Worm (Caenorhabditis elegans) whole organism, L3 larva: ENCODE results near the gene vab-1.

Experiments used
- ama-1 ChIP-seq: fragments of 150-350 bp; optimal IDR thresholded peaks from 2 replicates; lab custom pipeline; 2018
- elt-3 ChIP-seq, 3 experiments: fragments of 150-350 bp in 1 of 3; sonication (generic microtip) in 2 of 3; optimal IDR thresholded peaks; 2 replicates in 2 of 3; 4 replicates in 1 of 3; lab custom pipeline; 2014 to 2017; ENCODE audit warnings: missing biosample characterization in 3 of 3, missing genetic modification characterization in 3 of 3
- fos-1 ChIP-seq: fragments of 150-350 bp; optimal IDR thresholded peaks from 2 replicates; lab custom pipeline; 2014; ENCODE audit warnings: missing biosample characterization, missing genetic modification characterization
- nhr-67 ChIP-seq: fragments of 150-350 bp; optimal IDR thresholded peaks from 2 replicates; lab custom pipeline; 2014; ENCODE audit warnings: missing biosample characterization, missing genetic modification characterization
- nhr-77 ChIP-seq: fragments of 150-350 bp; optimal IDR thresholded peaks from 2 replicates; lab custom pipeline; 2014; ENCODE audit warnings: missing biosample characterization, missing genetic modification characterization
- pha-4 ChIP-seq: fragments of 150-350 bp; optimal IDR thresholded peaks from 2 replicates; lab custom pipeline; 2014; ENCODE audit warnings: missing biosample characterization, missing genetic modification reagents, missing genetic modification characterization
- skn-1 ChIP-seq: fragments of 150-350 bp; optimal IDR thresholded peaks from 2 replicates; lab custom pipeline; 2014; ENCODE audit warnings: missing biosample characterization, missing genetic modification characterization
- zag-1 ChIP-seq: fragments of 150-350 bp; optimal IDR thresholded peaks from 2 replicates; lab custom pipeline; 2014; ENCODE audit warnings: missing biosample characterization, missing genetic modification characterization

DNA sequence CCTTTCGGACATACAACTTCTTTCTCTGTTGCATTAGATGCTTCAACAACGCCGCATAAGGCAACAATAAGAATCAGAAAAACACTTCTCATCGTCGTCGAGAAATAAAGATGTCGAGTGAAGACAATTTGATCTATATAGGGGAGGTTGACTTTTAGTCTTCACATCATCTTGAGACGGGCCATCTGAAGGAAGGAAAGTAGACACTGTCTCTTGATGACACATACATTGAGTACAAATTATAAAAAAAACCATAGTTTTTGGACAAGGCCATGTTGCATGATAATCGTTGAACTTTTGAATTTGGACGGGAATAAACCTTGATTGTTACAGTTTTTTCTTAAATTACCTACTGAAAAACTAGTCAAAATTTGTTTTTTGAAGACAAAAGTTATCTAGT is 49.9 kb downstream of the vab-1 start, which contains the start of gene clec-139:
- TF ChIP-seq zag-1 (tag; lab: Kevin White, UChicago) (no peak), ama-1 (lab: Kevin White, UChicago) (no peak), pha-4 (tag; lab: Kevin White, UChicago) (no peak), nhr-77 (tag; lab: Kevin White, UChicago) (no peak), skn-1 (tag; lab: Kevin White, UChicago) (no peak), elt-3 (tag; optimal IDR thresholded peaks at IDR 0.05; lab: Kevin White, UChicago) (no peak), nhr-67 (no peak), fos-1 (tag; lab: Kevin White, UChicago) (no peak)
